Worm (Caenorhabditis elegans) whole organism, L4/young adult: Measurements from ENCODE around the gene srh-80.

Experiments used
- W03F9.2 ChIP-seq: fragments of 150-350 bp; optimal IDR thresholded peaks from 2 replicates; lab custom pipeline; 2014; ENCODE audit warnings: missing biosample characterization, missing genetic modification characterization
- dao-5 ChIP-seq: sonication (generic microtip); optimal IDR thresholded peaks from 2 replicates; lab custom pipeline; 2016; ENCODE audit warnings: missing genotype, missing genetic modification characterization, moderate library complexity, missing compliant biosample characterization
- him-1 ChIP-seq: sonication (generic microtip); optimal IDR thresholded peaks from 2 replicates; lab custom pipeline; 2016; ENCODE audit warnings: missing genotype, missing genetic modification reagents, missing genetic modification characterization, missing compliant biosample characterization

The srh-80 gene

DNA sequence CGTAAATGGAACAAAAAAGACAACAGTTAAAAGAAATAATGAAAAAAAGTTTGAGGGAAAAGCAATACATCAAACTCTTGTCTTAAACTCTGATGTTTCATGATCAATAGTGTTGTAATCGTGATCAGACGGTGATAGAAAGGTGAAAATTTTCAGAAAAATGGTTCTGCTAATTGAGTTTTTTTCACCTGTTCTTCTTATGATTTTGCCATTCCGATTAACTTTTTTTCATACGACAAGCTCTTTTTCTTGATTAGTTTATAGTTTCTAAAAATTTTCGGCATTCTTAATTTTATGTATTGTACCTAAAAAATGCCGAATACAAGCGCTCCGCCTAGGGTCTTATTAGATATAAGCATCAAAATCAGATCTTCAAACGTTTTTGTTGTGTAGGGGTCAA lies 4.0 kb upstream of the srh-80 start:
- TF ChIP-seq W03F9.2 (tag; lab: Kevin White, UChicago) (no peak), him-1 (tag; lab: Kevin White, UChicago) (no peak), dao-5 (tag; lab: Kevin White, UChicago) (no peak)

- TF ChIP-seq him-1 (tag; lab: Kevin White, UChicago) (no peak), dao-5 (tag; lab: Kevin White, UChicago) (no peak), W03F9.2 (tag; lab: Kevin White, UChicago) (no peak)
Measured at ce11 chrV:216847-217246, 2.9 kb upstream of the srh-80 start, which contains the start of gene srh-78. Gene srh-78, plus strand, starts transcription at chrV:217147.

ce11 chrV:234572-234971 lies 14.8 kb downstream of the srh-80 start, which contains the start of gene kin-33:
Gene kin-33, minus strand, starts transcription at chrV:234672.
- TF ChIP-seq W03F9.2 (tag; lab: Kevin White, UChicago) (no peak), him-1 (tag; lab: Kevin White, UChicago) (no peak), dao-5 (tag; lab: Kevin White, UChicago) (no peak)

DNA sequence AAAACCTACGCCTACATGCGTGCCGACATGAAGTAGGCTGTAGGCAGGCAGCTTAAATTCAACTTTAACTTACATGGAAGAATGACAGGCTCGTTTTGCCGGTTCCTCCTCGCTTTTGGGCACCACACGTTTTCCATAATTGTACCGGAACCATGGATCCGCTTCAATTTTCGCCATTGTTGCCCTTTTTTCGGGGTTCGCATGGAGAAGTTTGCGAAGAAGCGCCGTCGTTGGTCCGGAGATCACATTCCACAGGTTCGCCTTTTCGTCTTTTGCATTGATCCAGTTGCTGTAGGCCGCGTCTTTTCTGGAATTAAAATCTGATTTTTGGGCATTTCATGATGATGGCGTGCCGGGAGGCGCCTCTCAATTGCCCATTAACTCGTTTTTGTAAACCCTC lies 17.3 kb downstream of the srh-80 start:
- no peak for TF ChIP-seq dao-5 (tag; lab: Kevin White, UChicago)
- no peak for TF ChIP-seq W03F9.2 (tag; lab: Kevin White, UChicago)
- no peak for TF ChIP-seq him-1 (tag; lab: Kevin White, UChicago)

- TF ChIP-seq him-1 (tag; lab: Kevin White, UChicago) (no peak), W03F9.2 (tag; lab: Kevin White, UChicago) (no peak), dao-5 (tag; lab: Kevin White, UChicago) (no peak)
Measured at ce11 chrV:238094-238493, 18.4 kb downstream of the srh-80 start, which contains the start of gene R02C2.1. Gene R02C2.1, minus strand, starts transcription at chrV:238194.

DNA sequence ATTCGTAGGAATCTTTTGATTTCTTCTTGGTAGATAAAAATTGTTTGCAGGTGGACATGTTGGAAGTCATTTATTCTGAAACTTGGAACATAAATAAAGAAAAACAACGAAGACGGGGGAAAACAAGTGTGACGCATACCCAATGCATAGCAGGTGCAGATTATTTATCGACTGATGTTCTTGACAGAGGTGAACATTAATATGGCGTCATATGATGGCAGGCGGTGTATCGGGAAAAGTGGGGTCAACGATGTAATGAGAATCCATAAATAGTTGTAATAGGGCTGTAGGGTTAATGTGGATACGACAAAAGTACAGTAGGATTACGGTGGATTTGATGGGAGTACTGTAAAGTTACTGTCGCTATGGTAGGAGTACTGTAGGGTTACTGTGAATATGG lies 20.6 kb downstream of the srh-80 start, which contains the start of gene txt-2:
TSS of gene txt-2 (minus strand) at position 214 of the 400 bp plus-strand sequence.
- TF ChIP-seq him-1 (tag; lab: Kevin White, UChicago) (no peak), W03F9.2 (tag; lab: Kevin White, UChicago) (no peak), dao-5 (tag; lab: Kevin White, UChicago) (no peak)

DNA sequence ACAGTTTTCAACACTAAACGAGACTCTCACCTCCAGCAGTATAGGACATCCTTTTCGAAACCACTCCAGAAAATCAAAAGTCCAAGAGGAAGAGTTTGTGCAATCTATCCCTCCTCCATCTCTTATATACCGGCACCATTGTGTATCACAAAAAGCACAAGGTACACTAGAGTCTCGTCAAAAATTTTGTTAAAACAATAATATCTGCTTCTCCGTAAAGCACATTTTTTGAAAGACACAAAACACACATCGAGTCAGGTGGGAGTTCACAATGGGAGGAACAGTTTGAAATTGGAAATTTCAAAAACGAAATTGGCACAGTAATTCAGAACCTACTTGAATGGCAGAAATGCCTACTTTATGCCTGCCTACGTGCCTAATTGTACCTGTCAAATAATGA lies 22.8 kb downstream of the srh-80 start, which contains the start of gene R02C2.7:
TSS of gene R02C2.7 (minus strand) at position 101 of the 400 bp plus-strand sequence.
- TF ChIP-seq W03F9.2 (tag; lab: Kevin White, UChicago) (no peak), dao-5 (tag; lab: Kevin White, UChicago) (no peak), him-1 (tag; lab: Kevin White, UChicago) (no peak)

ce11 chrV:246097-246496 lies 26.4 kb downstream of the srh-80 start, which contains the start of gene kin-34:
Gene kin-34, minus strand, starts transcription at chrV:246197.
- TF ChIP-seq W03F9.2 (tag; lab: Kevin White, UChicago): no peak
- TF ChIP-seq dao-5 (tag; lab: Kevin White, UChicago): no peak
- TF ChIP-seq him-1 (tag; lab: Kevin White, UChicago): no peak

- TF ChIP-seq dao-5 (tag; lab: Kevin White, UChicago): no peak
Measured at ce11 chrV:247576-247975, 27.8 kb downstream of the srh-80 start.

DNA sequence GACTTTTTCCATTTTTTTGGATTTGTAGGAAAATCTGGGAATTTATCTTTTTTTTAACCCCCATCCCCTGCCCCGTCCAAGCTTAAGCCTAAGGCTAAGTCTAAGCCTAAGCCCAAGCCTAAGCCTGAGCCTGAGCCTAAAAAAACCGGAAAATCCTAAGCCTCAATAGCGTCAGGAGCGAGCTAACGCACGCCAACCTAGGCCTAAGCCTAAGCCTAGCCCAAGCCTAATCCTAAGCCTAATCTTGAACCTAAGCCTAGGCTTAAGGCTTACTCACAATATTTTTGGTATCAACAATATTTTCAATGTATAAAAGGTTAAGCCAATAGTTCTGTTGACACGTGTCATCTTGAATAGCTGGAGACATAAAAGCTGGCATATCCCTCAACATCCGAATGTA lies 28.9 kb downstream of the srh-80 start:
- TF ChIP-seq dao-5 (tag; lab: Kevin White, UChicago) (no peak), W03F9.2 (tag; lab: Kevin White, UChicago) (no peak), him-1 (tag; lab: Kevin White, UChicago) (no peak)

DNA sequence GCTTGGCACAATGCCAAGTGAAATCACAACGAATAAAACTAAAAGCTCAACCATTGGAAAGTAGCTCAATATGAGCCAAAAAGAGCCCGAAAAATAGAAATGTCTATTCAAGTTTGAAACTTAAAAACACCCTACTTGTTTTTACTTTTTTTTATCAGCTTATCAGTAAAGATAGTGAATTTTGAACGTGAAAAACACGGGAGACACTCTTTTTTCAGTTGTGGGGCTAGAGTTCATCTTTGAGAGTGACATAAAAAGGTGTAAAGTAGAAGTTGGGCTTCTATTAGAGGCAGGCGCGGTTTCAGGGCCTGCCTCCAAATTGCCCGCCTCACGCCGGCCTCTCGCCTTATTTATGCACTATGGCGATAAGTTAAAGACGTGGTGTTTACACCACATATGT lies 31.9 kb downstream of the srh-80 start, which contains the start of gene oac-39:
TSS of gene oac-39 (minus strand) at position 101 of the 400 bp plus-strand sequence.
- no peak for TF ChIP-seq him-1 (tag; lab: Kevin White, UChicago)
- TF ChIP-seq dao-5 (tag; lab: Kevin White, UChicago): no peak
- no peak for TF ChIP-seq W03F9.2 (tag; lab: Kevin White, UChicago)

- no peak for TF ChIP-seq dao-5 (tag; lab: Kevin White, UChicago)
- TF ChIP-seq him-1 (tag; lab: Kevin White, UChicago): no peak
- TF ChIP-seq W03F9.2 (tag; lab: Kevin White, UChicago): no peak
Measured at ce11 chrV:254591-254990, 34.9 kb downstream of the srh-80 start, which contains the start of gene str-121. Gene str-121, minus strand, starts transcription at chrV:254691.

- TF ChIP-seq dao-5 (tag; lab: Kevin White, UChicago) (no peak), him-1 (tag; lab: Kevin White, UChicago) (no peak), W03F9.2 (tag; lab: Kevin White, UChicago) (no peak)
Measured at ce11 chrV:258730-259129, 39.0 kb downstream of the srh-80 start, which contains the start of gene nhr-204. Gene nhr-204, minus strand, starts transcription at chrV:258830.

- no peak for TF ChIP-seq him-1 (tag; lab: Kevin White, UChicago)
Measured at ce11 chrV:260334-260733, 40.6 kb downstream of the srh-80 start.
